Worm (Caenorhabditis elegans) whole organism, late embryonic: ENCODE data around the gene Y17G7B.21.

ENCODE experiments used
- F13H6.1 ChIP-seq: sonication (generic microtip); optimal IDR thresholded peaks from 2 replicates; lab custom pipeline; 2016; ENCODE audit warnings: missing genetic modification characterization, missing compliant biosample characterization
- ceh-34 ChIP-seq: sonication (generic microtip); optimal IDR thresholded peaks from 2 replicates; lab custom pipeline; 2016; ENCODE audit warnings: mild to moderate bottlenecking, missing genetic modification characterization, missing compliant biosample characterization
- hlh-6 ChIP-seq: sonication (generic microtip); optimal IDR thresholded peaks from 2 replicates; lab custom pipeline; 2016; ENCODE audit warnings: missing genotype, missing genetic modification characterization, missing compliant biosample characterization
- hlh-8 ChIP-seq: sonication (generic microtip); optimal IDR thresholded peaks from 2 replicates; lab custom pipeline; 2016; ENCODE audit warnings: missing genotype, missing genetic modification characterization, missing compliant biosample characterization
- pqm-1 ChIP-seq: sonication (generic microtip); optimal IDR thresholded peaks from 2 replicates; lab custom pipeline; 2016; ENCODE audit warnings: missing genetic modification characterization, missing compliant biosample characterization
- sdc-2 ChIP-seq: sonication (generic microtip); optimal IDR thresholded peaks from 2 replicates; lab custom pipeline; 2016; ENCODE audit warnings: missing genotype, missing genetic modification characterization, missing compliant biosample characterization

ce11 chrII:11964847-11965246 is 12.6 kb downstream of the Y17G7B.21 start:
- TF ChIP-seq hlh-6 (tag; lab: Kevin White, UChicago) (no peak), pqm-1 (tag; lab: Kevin White, UChicago) (no peak), F13H6.1 (tag; lab: Kevin White, UChicago) (no peak), hlh-8 (tag; lab: Kevin White, UChicago) (no peak), ceh-34 (tag; lab: Kevin White, UChicago) (no peak), sdc-2 (no peak)
